Worm (Caenorhabditis elegans) whole organism, L1 larva: ENCODE measurements around the gene D2096.6.

Experiments
- fos-1 ChIP-seq: fragments of 150-350 bp; optimal IDR thresholded peaks from 2 replicates; lab custom pipeline; 2014; ENCODE audit warnings: missing biosample characterization, missing genetic modification characterization
- tbx-2 ChIP-seq: sonication (generic microtip); optimal IDR thresholded peaks from 2 replicates; lab custom pipeline; 2016; ENCODE audit warnings: missing genetic modification characterization, missing compliant biosample characterization
- tlp-1 ChIP-seq: fragments of 150-350 bp; optimal IDR thresholded peaks from 2 replicates; lab custom pipeline; 2014; ENCODE audit warnings: missing biosample characterization, missing genetic modification characterization

ce11 chrIV:8333988-8334863, 34.8 kb downstream of the D2096.6 start, which contains the start of gene his-32:
- peak; percentile 38 for TF ChIP-seq tbx-2 (tag; lab: Kevin White, UChicago)
- no peak for TF ChIP-seq fos-1
- TF ChIP-seq tlp-1 (tag; lab: Kevin White, UChicago) = no peak
